Fruit fly (Drosophila melanogaster) whole organism, embryonic: ENCODE results near the gene CG32537.
A peak's percentile ranks its signal among the peaks of the same experiment; 100 is the strongest.

Experiments
- CG11560 ChIP-seq: fragments of 200-800 bp; sonication (Bioruptor generic); IDR thresholded peaks from 3 replicates; pipeline ENCODE4 v1.3.6; 2022; ENCODE audit warnings: missing biosample characterization, missing genetic modification characterization
- CG12219 ChIP-seq: fragments of 200-800 bp; sonication (Bioruptor generic); optimal IDR thresholded peaks from 3 replicates; lab custom pipeline; 2018; ENCODE audit warnings: missing biosample characterization, mild to moderate bottlenecking, missing genetic modification characterization
- CG14050 ChIP-seq: fragments of 200-800 bp; sonication (Bioruptor generic); IDR thresholded peaks from 3 replicates; pipeline ENCODE4 v1.3.6; 2022; ENCODE audit warnings: missing biosample characterization, missing genetic modification characterization
- CG15601 ChIP-seq: fragments of 200-800 bp; sonication (Bioruptor generic); optimal IDR thresholded peaks from 3 replicates; lab custom pipeline; 2019; ENCODE audit warnings: missing biosample characterization, mild to moderate bottlenecking, missing genetic modification characterization, moderate library complexity
- CG15696 ChIP-seq: fragments of 200-800 bp; sonication (Bioruptor generic); optimal IDR thresholded peaks from 2 replicates; lab custom pipeline; 2019; ENCODE audit warnings: missing biosample characterization, mild to moderate bottlenecking, missing genetic modification characterization, moderate library complexity
- CG1602 ChIP-seq: fragments of 200-800 bp; sonication (Bioruptor generic); optimal IDR thresholded peaks from 3 replicates; lab custom pipeline; 2016; ENCODE audit warnings: missing biosample characterization, missing genetic modification characterization
- CG1603 ChIP-seq: fragments of 200-800 bp; sonication (Bioruptor generic); optimal IDR thresholded peaks from 2 replicates; lab custom pipeline; 2019; ENCODE audit warnings: missing biosample characterization, mild to moderate bottlenecking, missing genetic modification characterization, moderate library complexity
- CG2678 ChIP-seq: fragments of 200-800 bp; sonication (Bioruptor generic); optimal IDR thresholded peaks from 3 replicates; lab custom pipeline; 2019; ENCODE audit warnings: missing biosample characterization, mild to moderate bottlenecking, missing genetic modification characterization, moderate library complexity
- CG31224 ChIP-seq: fragments of 200-800 bp; sonication (Bioruptor generic); IDR thresholded peaks from 2 replicates; pipeline ENCODE4 v1.3.6; 2022; ENCODE audit warnings: missing biosample characterization, missing genetic modification characterization
- CG34422 ChIP-seq: fragments of 200-800 bp; sonication (Bioruptor generic); IDR thresholded peaks from 3 replicates; pipeline ENCODE4 v1.3.6; 2022; ENCODE audit warnings: missing biosample characterization, missing genetic modification characterization
- CG4328 ChIP-seq: fragments of 200-800 bp; sonication (Bioruptor generic); optimal IDR thresholded peaks from 3 replicates; lab custom pipeline; 2017; ENCODE audit warnings: missing biosample characterization, missing genetic modification reagents, missing genetic modification characterization
- CG43689 ChIP-seq: fragments of 200-800 bp; sonication (Bioruptor generic); IDR thresholded peaks from 2 replicates; pipeline ENCODE4 v1.3.6; 2022; ENCODE audit warnings: missing biosample characterization, missing genetic modification characterization
- CG4820 ChIP-seq: fragments of 200-800 bp; sonication (Bioruptor generic); optimal IDR thresholded peaks from 3 replicates; lab custom pipeline; 2016; ENCODE audit warnings: missing biosample characterization, missing genetic modification characterization
- CoRest ChIP-seq: fragments of 200-800 bp; sonication (Bioruptor generic); optimal IDR thresholded peaks from 3 replicates; lab custom pipeline; 2018; ENCODE audit warnings: missing biosample characterization, mild to moderate bottlenecking, missing genetic modification characterization, moderate library complexity
- Deaf1 ChIP-seq: fragments of 200-800 bp; optimal IDR thresholded peaks from 3 replicates; lab custom pipeline; 2019; ENCODE audit warnings: missing biosample characterization, mild to moderate bottlenecking, missing genetic modification characterization, moderate library complexity
- Dip2 ChIP-seq: fragments of 200-800 bp; sonication (Bioruptor generic); IDR thresholded peaks from 2 replicates; pipeline ENCODE4 v1.3.6; 2022; ENCODE audit warnings: missing biosample characterization, missing genetic modification characterization
- H15 ChIP-seq: fragments of 200-800 bp; sonication (Bioruptor generic); IDR thresholded peaks from 3 replicates; pipeline ENCODE4 v1.3.6; 2022; ENCODE audit warnings: missing biosample characterization, missing genetic modification characterization
- HmgD ChIP-seq: fragments of 200-800 bp; sonication (Bioruptor generic); optimal IDR thresholded peaks from 3 replicates; lab custom pipeline; 2016; ENCODE audit warnings: missing biosample characterization, missing genetic modification characterization
- Hmr ChIP-seq: fragments of 200-800 bp; sonication (Bioruptor generic); optimal IDR thresholded peaks from 3 replicates; lab custom pipeline; 2017; ENCODE audit warnings: mild to moderate bottlenecking, missing biosample characterization, missing genetic modification reagents, missing genetic modification characterization
- Hr3 ChIP-seq: fragments of 200-800 bp; sonication (Bioruptor generic); optimal IDR thresholded peaks from 3 replicates; lab custom pipeline; 2016; ENCODE audit warnings: missing biosample characterization, missing genetic modification characterization
- Jarid2 ChIP-seq: fragments of 200-800 bp; sonication (Bioruptor generic); optimal IDR thresholded peaks from 3 replicates; lab custom pipeline; 2017; ENCODE audit warnings: mild to moderate bottlenecking, missing biosample characterization, missing genetic modification reagents, missing genetic modification characterization
- Med ChIP-seq: fragments of 200-800 bp; sonication (Bioruptor generic); peaks from one replicate; lab custom pipeline; 2016; ENCODE audit warnings: missing biosample characterization, missing genetic modification characterization, mild to moderate bottlenecking, inconsistent platforms, moderate library complexity
- ase ChIP-seq: fragments of 200-800 bp; sonication (Bioruptor generic); IDR thresholded peaks from 3 replicates; pipeline ENCODE4 v1.3.6; 2022; ENCODE audit warnings: missing biosample characterization, missing genetic modification characterization
- caup ChIP-seq: fragments of 200-800 bp; sonication (Bioruptor generic); optimal IDR thresholded peaks from 3 replicates; lab custom pipeline; 2017; ENCODE audit warnings: missing biosample characterization, mild to moderate bottlenecking, missing genetic modification characterization, moderate library complexity; ENCODE audit not compliant: severe bottlenecking
- cg ChIP-seq: fragments of 200-800 bp; sonication (Bioruptor generic); optimal IDR thresholded peaks from 3 replicates; lab custom pipeline; 2019; ENCODE audit warnings: missing biosample characterization, mild to moderate bottlenecking, missing genetic modification characterization, moderate library complexity
- croc ChIP-seq: fragments of 200-800 bp; sonication (Bioruptor generic); conservative IDR thresholded peaks from 3 replicates; pipeline ENCODE4 v1.3.6; 2022; ENCODE audit warnings: missing biosample characterization, missing genetic modification characterization
- dm ChIP-seq: fragments of 200-800 bp; sonication (Bioruptor generic); optimal IDR thresholded peaks from 3 replicates; lab custom pipeline; 2016; ENCODE audit warnings: missing biosample characterization, missing genetic modification characterization
- dpn ChIP-seq, 2 experiments: fragments of 200-800 bp; sonication (Bioruptor generic); optimal IDR thresholded peaks; 3 replicates each; lab custom pipeline; 2016; ENCODE audit warnings: missing biosample characterization in 2 of 2, missing genetic modification characterization in 2 of 2
- dysf ChIP-seq: fragments of 200-800 bp; sonication (Bioruptor generic); IDR thresholded peaks from 3 replicates; pipeline ENCODE4 v1.3.6; 2022; ENCODE audit warnings: missing biosample characterization, missing genetic modification characterization
- ems ChIP-seq: fragments of 200-800 bp; sonication (Bioruptor generic); optimal IDR thresholded peaks from 3 replicates; lab custom pipeline; 2016; ENCODE audit warnings: missing biosample characterization, missing genetic modification characterization
- en ChIP-seq: fragments of 200-800 bp; sonication (Bioruptor generic); optimal IDR thresholded peaks from 2 replicates; lab custom pipeline; 2016; ENCODE audit warnings: missing biosample characterization, missing genetic modification characterization
- exex ChIP-seq: fragments of 200-800 bp; sonication (Bioruptor generic); optimal IDR thresholded peaks from 4 replicates; lab custom pipeline; 2018; ENCODE audit warnings: missing biosample characterization, mild to moderate bottlenecking, missing genetic modification characterization, moderate library complexity
- grn ChIP-seq: fragments of 200-800 bp; sonication (Bioruptor generic); optimal IDR thresholded peaks from 3 replicates; lab custom pipeline; 2017; ENCODE audit warnings: missing biosample characterization, missing genetic modification characterization
- gro ChIP-seq: fragments of 200-800 bp; sonication (Bioruptor generic); optimal IDR thresholded peaks from 2 replicates; lab custom pipeline; 2016; ENCODE audit warnings: missing biosample characterization, missing genetic modification characterization
- her ChIP-seq: fragments of 200-800 bp; sonication (Bioruptor generic); optimal IDR thresholded peaks from 2 replicates; lab custom pipeline; 2016; ENCODE audit warnings: missing biosample characterization, missing genetic modification characterization
- lab ChIP-seq: fragments of 200-800 bp; sonication (Bioruptor generic); optimal IDR thresholded peaks from 3 replicates; lab custom pipeline; 2017; ENCODE audit warnings: missing biosample characterization, missing genetic modification characterization, mild to moderate bottlenecking, moderate library complexity, missing genetic modification reagents
- maf-S ChIP-seq: fragments of 200-800 bp; sonication (Bioruptor generic); optimal IDR thresholded peaks from 2 replicates; lab custom pipeline; 2016; ENCODE audit warnings: missing biosample characterization, missing genetic modification characterization
- onecut ChIP-seq: fragments of 200-800 bp; sonication (Bioruptor generic); IDR thresholded peaks from 2 replicates; pipeline ENCODE4 v1.3.6; 2022; ENCODE audit warnings: missing biosample characterization, missing genetic modification characterization
- pfk ChIP-seq: fragments of 200-800 bp; sonication (Bioruptor generic); optimal IDR thresholded peaks from 2 replicates; lab custom pipeline; 2018; ENCODE audit warnings: missing biosample characterization, mild to moderate bottlenecking, missing genetic modification characterization, moderate library complexity
- pzg ChIP-seq: fragments of 200-800 bp; sonication (Bioruptor generic); optimal IDR thresholded peaks from 3 replicates; lab custom pipeline; 2018; ENCODE audit warnings: missing biosample characterization, mild to moderate bottlenecking, missing genetic modification characterization, moderate library complexity
- sd ChIP-seq: fragments of 200-800 bp; sonication (Bioruptor generic); optimal IDR thresholded peaks from 3 replicates; lab custom pipeline; 2018; ENCODE audit warnings: missing biosample characterization, mild to moderate bottlenecking, missing genetic modification characterization, moderate library complexity
- slou ChIP-seq: fragments of 200-800 bp; sonication (Bioruptor generic); optimal IDR thresholded peaks from 3 replicates; lab custom pipeline; 2016; ENCODE audit warnings: missing biosample characterization, missing genetic modification characterization
- sob ChIP-seq: fragments of 200-800 bp; sonication (Bioruptor generic); IDR thresholded peaks from 2 replicates; pipeline ENCODE4 v1.3.6; 2022; ENCODE audit warnings: missing biosample characterization, missing genetic modification characterization
- sqz ChIP-seq: fragments of 200-800 bp; sonication (Bioruptor generic); optimal IDR thresholded peaks from 3 replicates; lab custom pipeline; 2018; ENCODE audit warnings: missing biosample characterization, mild to moderate bottlenecking, missing genetic modification characterization
- sug ChIP-seq: fragments of 200-800 bp; optimal IDR thresholded peaks from 2 replicates; lab custom pipeline; 2019; ENCODE audit warnings: missing biosample characterization, mild to moderate bottlenecking, missing genetic modification characterization, moderate library complexity
- toy ChIP-seq: fragments of 200-800 bp; sonication (Bioruptor generic); IDR thresholded peaks from 2 replicates; pipeline ENCODE4 v1.3.6; 2022; ENCODE audit warnings: missing biosample characterization, missing genetic modification characterization
- trem ChIP-seq: fragments of 200-800 bp; optimal IDR thresholded peaks from 3 replicates; lab custom pipeline; 2019; ENCODE audit warnings: missing biosample characterization, mild to moderate bottlenecking, missing genetic modification characterization, moderate library complexity
- unpg ChIP-seq: fragments of 200-800 bp; sonication (Bioruptor generic); optimal IDR thresholded peaks from 3 replicates; lab custom pipeline; 2018; ENCODE audit warnings: missing biosample characterization, mild to moderate bottlenecking, missing genetic modification characterization, moderate library complexity

Gene CG32537

dm6 chrX:19241790-19242373 is 34.5 kb downstream of the CG32537 start, which contains the start of gene CG14196 (continued):
- peak; percentile 4 for TF ChIP-seq sug (tag; lab: Kevin White, UChicago)
- no peak for TF ChIP-seq trem (tag; lab: Kevin White, UChicago)

dm6 chrX:19240230-19240839 is 36.0 kb downstream of the CG32537 start:
- no peak for TF ChIP-seq Hmr
- no peak for TF ChIP-seq CG14050
- peak; percentile 43 for TF ChIP-seq exex
- TF ChIP-seq CG1603, result no peak
- TF ChIP-seq Hr3 (GFP tag; lab: Kevin White, UChicago), result no peak
- no peak for TF ChIP-seq H15 (GFP tag; lab: Robert Waterston, UW)
- no peak for TF ChIP-seq sqz (GFP tag; lab: Kevin White, UChicago)
- TF ChIP-seq HmgD (GFP tag; lab: Kevin White, UChicago), result no peak
- TF ChIP-seq CG31224 (GFP tag; lab: Robert Waterston, UW), result no peak
- peak; percentile 60 for TF ChIP-seq Med (GFP tag; lab: Kevin White, UChicago)
- TF ChIP-seq dysf, result no peak
- TF ChIP-seq unpg (GFP tag; lab: Kevin White, UChicago), result no peak
- 0 out of 3 replicates have a peak, but pooled peaks have one; percentile 9 for TF ChIP-seq CG34422 (GFP tag; lab: Robert Waterston, UW)
- TF ChIP-seq dm (GFP tag; lab: Kevin White, UChicago), result no peak
- peak; percentile 30 for TF ChIP-seq CG2678 (tag; lab: Kevin White, UChicago)
- no peak for TF ChIP-seq CG4820 (GFP tag; lab: Kevin White, UChicago)
- no peak for TF ChIP-seq CG1602 (GFP tag; lab: Kevin White, UChicago)
- TF ChIP-seq croc (GFP tag; lab: Robert Waterston, UW), result no peak
- no peak for TF ChIP-seq CG11560 (tag; lab: Robert Waterston, UW)
- no peak for TF ChIP-seq gro
- TF ChIP-seq cg, result no peak
- TF ChIP-seq Deaf1 (tag; lab: Kevin White, UChicago), result no peak
- no peak for TF ChIP-seq pfk (GFP tag; lab: Kevin White, UChicago)
- TF ChIP-seq Dip2 (GFP tag; lab: Robert Waterston, UW), result no peak
- TF ChIP-seq dpn (GFP tag; optimal IDR thresholded peaks at IDR 0.05; lab: Kevin White, UChicago), result no peak
- TF ChIP-seq CoRest (tag; lab: Kevin White, UChicago), result no peak
- TF ChIP-seq CG15601, result no peak
- TF ChIP-seq CG12219, result no peak
- no peak for TF ChIP-seq her (GFP tag; lab: Kevin White, UChicago)
- TF ChIP-seq toy (GFP tag; lab: Robert Waterston, UW), result no peak
- peak; percentile 90 for TF ChIP-seq grn (GFP tag; lab: Kevin White, UChicago)
- no peak for TF ChIP-seq en (GFP tag; lab: Kevin White, UChicago)
- TF ChIP-seq CG4328 (GFP tag; lab: Kevin White, UChicago), result no peak
- no peak for TF ChIP-seq ems
- no peak for TF ChIP-seq maf-S (GFP tag; lab: Kevin White, UChicago)
- no peak for TF ChIP-seq pzg (GFP tag; lab: Kevin White, UChicago)
- TF ChIP-seq caup (GFP tag; lab: Kevin White, UChicago), result no peak
- TF ChIP-seq sob (GFP tag; lab: Robert Waterston, UW), result no peak
- peak; percentile 33 for TF ChIP-seq sd
- TF ChIP-seq Jarid2 (GFP tag; lab: Kevin White, UChicago), result no peak
- no peak for TF ChIP-seq CG43689 (GFP tag; lab: Robert Waterston, UW)
- TF ChIP-seq lab (GFP tag; lab: Kevin White, UChicago), result peak; percentile 11
- no peak for TF ChIP-seq onecut (GFP tag; lab: Robert Waterston, UW)
- no peak for TF ChIP-seq CG15696
- no peak for TF ChIP-seq slou (GFP tag; lab: Kevin White, UChicago)
- no peak for TF ChIP-seq ase (GFP tag; lab: Robert Waterston, UW)
